Fruit fly (Drosophila melanogaster): ENCODE results near the gene CG14212.

CG14212 gene

DNA sequence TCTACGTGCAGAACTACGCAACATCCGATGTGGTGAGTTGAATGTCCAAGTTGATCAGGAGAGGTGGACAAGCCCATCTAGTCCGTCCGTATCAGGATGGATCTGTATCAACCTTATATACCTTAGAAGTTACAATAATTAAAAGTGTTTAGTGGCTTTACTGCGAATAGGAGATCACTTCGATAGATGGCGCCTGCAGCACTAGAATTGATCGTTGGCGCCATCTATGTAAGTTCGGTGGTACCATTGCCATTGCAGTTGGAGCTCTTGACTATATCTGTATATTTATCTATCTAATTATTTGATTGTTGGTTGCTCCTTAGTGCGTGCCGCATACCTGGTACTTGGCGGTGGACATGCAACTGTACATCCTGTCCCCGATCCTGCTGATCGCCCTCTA is 40.4 kb upstream of the CG14212 start:
- TF ChIP-seq CG16779 (tag; optimal IDR thresholded peaks at IDR 0.05), result no peak

DNA sequence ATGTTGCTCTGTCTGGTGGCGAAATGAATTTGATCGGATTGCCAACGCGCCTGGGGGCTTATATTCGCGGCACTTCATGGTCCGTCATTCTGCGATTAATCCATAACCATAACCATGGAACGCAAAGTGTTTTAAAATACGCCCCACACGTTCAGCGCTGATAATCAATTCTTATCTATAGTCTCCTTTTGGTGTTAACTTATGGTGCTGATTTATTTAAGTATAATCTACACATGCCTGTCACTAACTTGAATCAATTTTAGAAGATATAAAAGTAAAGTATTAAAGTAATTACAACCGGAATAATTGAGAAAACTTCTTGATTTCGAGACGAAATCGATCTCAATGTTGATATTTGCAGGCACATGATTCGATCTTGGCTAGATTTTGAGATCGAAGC is 35.4 kb upstream of the CG14212 start, which contains the start of gene CG14219:
Gene CG14219, minus strand, starts transcription at position 101 of the 400 bp plus-strand sequence.
- TF ChIP-seq CG3919 (GFP tag; optimal IDR thresholded peaks at IDR 0.05) (no peak), fd85E (GFP tag; optimal IDR thresholded peaks at IDR 0.05) (no peak), cyc (GFP tag; optimal IDR thresholded peaks at IDR 0.05) (no peak), CG11294 (GFP tag; IDR thresholded peaks at IDR 0.05) (no peak), CG34406 (GFP tag; optimal IDR thresholded peaks at IDR 0.05) (no peak), OdsH (GFP tag; optimal IDR thresholded peaks at IDR 0.05) (no peak), Sox15 (GFP tag; optimal IDR thresholded peaks at IDR 0.05) (no peak), CG31627 (GFP tag; optimal IDR thresholded peaks at IDR 0.05) (no peak), CG15336 (GFP tag; IDR thresholded peaks at IDR 0.05) (no peak), CG8319 (GFP tag; optimal IDR thresholded peaks at IDR 0.05) (no peak), net (GFP tag; optimal IDR thresholded peaks at IDR 0.05) (no peak), Met (GFP tag; optimal IDR thresholded peaks at IDR 0.05) (no peak), Hr38 (GFP tag; optimal IDR thresholded peaks at IDR 0.05) (no peak), fkh (GFP tag; optimal IDR thresholded peaks at IDR 0.05) (no peak), Lpt (GFP tag; optimal IDR thresholded peaks at IDR 0.05) (no peak), lz (GFP tag; optimal IDR thresholded peaks at IDR 0.05) (no peak)

DNA sequence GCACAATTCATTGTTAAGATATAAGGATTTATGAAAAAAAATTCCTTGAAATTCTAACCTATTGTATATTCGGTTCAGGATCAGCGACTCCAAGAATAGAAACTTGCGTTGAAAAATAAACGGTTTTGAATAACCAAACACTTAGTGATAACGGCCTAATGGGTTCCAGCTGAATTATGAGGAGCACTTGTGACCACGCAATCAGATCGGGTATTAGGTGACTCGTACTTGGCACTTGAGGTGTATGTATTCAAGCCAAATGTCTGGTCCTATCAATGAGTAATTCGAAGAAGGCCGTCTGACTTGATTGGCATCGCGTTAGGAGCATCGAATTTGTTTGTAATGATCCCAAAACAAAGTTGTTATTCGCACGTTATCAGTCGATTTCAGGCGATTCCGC is 34.9 kb upstream of the CG14212 start:
- TF ChIP-seq ss (GFP tag; optimal IDR thresholded peaks at IDR 0.05) (no peak), Gug (GFP tag; IDR thresholded peaks at IDR 0.05) (no peak), CG6808 (GFP tag; optimal IDR thresholded peaks at IDR 0.05) (no peak)

DNA sequence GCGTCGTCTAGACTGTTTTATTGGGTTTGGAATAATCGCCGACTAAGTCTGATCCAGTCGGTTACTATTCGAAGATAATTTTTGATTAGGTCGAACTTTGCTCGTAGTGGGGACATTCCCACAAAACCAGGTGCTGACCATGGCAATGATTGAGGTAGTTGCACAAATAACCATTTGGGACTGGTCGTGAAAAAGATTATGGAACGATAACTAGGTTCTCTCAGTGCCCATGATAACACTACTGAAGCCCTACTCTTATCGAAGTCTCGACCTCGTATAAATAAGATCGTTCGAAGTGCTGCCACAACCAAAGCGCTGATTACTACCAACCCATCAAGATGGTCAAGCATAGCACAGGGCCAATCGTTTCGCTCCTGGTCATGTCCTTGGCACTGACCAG is 33.2 kb upstream of the CG14212 start, which contains the start of gene CG14205:
Gene CG14205, plus strand, starts transcription at position 301 of the 400 bp plus-strand sequence.
- TF ChIP-seq Blimp-1 (GFP tag; optimal IDR thresholded peaks at IDR 0.05) (no peak), Eip93F (GFP tag; optimal IDR thresholded peaks at IDR 0.05) (no peak), fkh (GFP tag; optimal IDR thresholded peaks at IDR 0.05) (no peak), CG4318 (GFP tag; optimal IDR thresholded peaks at IDR 0.05) (no peak), CG8119 (GFP tag; IDR thresholded peaks at IDR 0.05) (no peak), Sox102F (GFP tag; optimal IDR thresholded peaks at IDR 0.05) (no peak), CG32006 (GFP tag; optimal IDR thresholded peaks at IDR 0.05) (no peak), OdsH (GFP tag; optimal IDR thresholded peaks at IDR 0.05) (no peak)

DNA sequence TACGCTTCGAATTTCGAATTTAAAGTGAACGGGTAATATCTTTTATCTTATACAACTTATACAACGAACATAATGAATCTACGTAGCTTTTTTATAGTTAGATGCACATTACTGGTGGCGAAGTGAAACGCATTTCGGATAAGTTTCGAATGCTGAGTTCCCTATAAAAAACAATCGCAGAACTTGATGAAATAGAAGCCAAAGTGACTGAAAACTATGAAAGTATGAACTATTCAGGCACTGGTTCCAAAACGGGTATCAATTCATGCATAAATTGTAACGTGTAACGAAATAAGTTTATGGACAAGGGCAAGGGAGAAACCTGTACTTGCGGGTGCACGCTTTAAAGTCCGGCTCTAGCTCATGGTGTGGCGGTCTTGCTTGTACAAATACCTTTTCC is 29.6 kb upstream of the CG14212 start:
- TF ChIP-seq CG31627 (GFP tag; optimal IDR thresholded peaks at IDR 0.05), result no peak
- TF ChIP-seq Eip75B (GFP tag; optimal IDR thresholded peaks at IDR 0.05), result no peak
- no peak for TF ChIP-seq dsx (GFP tag; optimal IDR thresholded peaks at IDR 0.05; ENCODE audit: poor library complexity, severe bottlenecking)
- no peak for TF ChIP-seq net (GFP tag; optimal IDR thresholded peaks at IDR 0.05)
- no peak for TF ChIP-seq pdm3 (GFP tag; optimal IDR thresholded peaks at IDR 0.05)
- no peak for TF ChIP-seq CG8319 (GFP tag; optimal IDR thresholded peaks at IDR 0.05)
- no peak for TF ChIP-seq fd59A (GFP tag; optimal IDR thresholded peaks at IDR 0.05)
- no peak for TF ChIP-seq Hr4 (GFP tag; optimal IDR thresholded peaks at IDR 0.05)
- no peak for TF ChIP-seq dac (GFP tag; optimal IDR thresholded peaks at IDR 0.05)
- no peak for TF ChIP-seq salr (GFP tag; optimal IDR thresholded peaks at IDR 0.05)
- TF ChIP-seq CG32006 (GFP tag; optimal IDR thresholded peaks at IDR 0.05), result no peak
- no peak for TF ChIP-seq Smox (GFP tag; optimal IDR thresholded peaks at IDR 0.05)
- no peak for TF ChIP-seq CG11762 (GFP tag; optimal IDR thresholded peaks at IDR 0.05; ENCODE audit: insufficient read depth)
- TF ChIP-seq fkh (GFP tag; optimal IDR thresholded peaks at IDR 0.05), result no peak
- no peak for TF ChIP-seq CG7368 (GFP tag; optimal IDR thresholded peaks at IDR 0.05)
- no peak for TF ChIP-seq ss (GFP tag; optimal IDR thresholded peaks at IDR 0.05)
- no peak for TF ChIP-seq CG1621 (tag; optimal IDR thresholded peaks at IDR 0.05)
